Worm (Caenorhabditis elegans): Measurements from ENCODE around the gene asp-12.

Gene asp-12

DNA sequence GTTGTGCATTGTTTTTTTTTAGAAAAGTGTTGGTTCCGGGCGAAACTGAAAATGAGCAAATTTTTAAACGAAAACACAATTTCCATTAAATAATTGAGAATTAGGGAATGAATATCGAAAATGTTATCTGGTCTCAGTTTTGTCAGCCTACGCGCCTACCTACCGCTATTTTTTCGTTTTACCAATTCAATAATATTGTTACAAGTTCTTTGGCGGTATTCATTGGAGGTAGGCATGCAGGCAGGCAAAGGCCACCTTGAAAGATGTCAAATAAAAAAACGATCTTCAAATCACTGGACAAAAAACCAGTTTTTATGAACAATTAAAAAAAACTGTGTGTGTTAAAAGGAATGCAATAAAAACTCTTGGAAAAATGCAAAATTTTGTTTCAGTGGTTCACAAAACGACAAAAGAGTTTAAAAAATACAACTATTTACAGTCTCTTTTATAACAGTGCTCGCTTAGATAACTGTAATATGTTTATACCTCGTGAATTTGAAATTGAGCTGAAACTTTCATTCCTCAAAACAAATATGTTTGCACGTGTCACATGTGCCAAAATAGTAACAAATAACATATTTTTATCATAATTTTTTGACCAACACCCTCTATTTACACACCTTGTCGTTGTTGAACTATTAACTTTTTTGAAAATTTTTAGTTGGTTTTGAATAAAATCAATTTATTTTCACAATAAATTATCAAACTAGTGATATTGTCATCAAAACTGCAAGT is 35.6 kb downstream of the asp-12 start, which contains the start of gene W02D7.11:
TSS of gene W02D7.11 (minus strand) at position 51 of the 735 bp plus-strand sequence.
- TF ChIP-seq B0019.2 (GFP tag; conservative IDR thresholded peaks at IDR 0.05) (no peak), zfh-2 (GFP tag; conservative IDR thresholded peaks at IDR 0.05) (no peak), dox-1 (GFP tag; IDR thresholded peaks at IDR 0.05) (no peak), rec-8 (tag; optimal IDR thresholded peaks at IDR 0.05) (no peak), lag-1 (GFP tag; IDR thresholded peaks at IDR 0.05) (no peak), hlh-12 (tag; optimal IDR thresholded peaks at IDR 0.05) (no peak), F55B11.4 (tag; optimal IDR thresholded peaks at IDR 0.05; ENCODE audit: borderline replicate concordance, insufficient read depth) (no peak), snpc-1.3 (tag; optimal IDR thresholded peaks at IDR 0.05; ENCODE audit: insufficient read depth) (no peak), attf-6 (GFP tag; IDR thresholded peaks at IDR 0.05) (no peak)

DNA sequence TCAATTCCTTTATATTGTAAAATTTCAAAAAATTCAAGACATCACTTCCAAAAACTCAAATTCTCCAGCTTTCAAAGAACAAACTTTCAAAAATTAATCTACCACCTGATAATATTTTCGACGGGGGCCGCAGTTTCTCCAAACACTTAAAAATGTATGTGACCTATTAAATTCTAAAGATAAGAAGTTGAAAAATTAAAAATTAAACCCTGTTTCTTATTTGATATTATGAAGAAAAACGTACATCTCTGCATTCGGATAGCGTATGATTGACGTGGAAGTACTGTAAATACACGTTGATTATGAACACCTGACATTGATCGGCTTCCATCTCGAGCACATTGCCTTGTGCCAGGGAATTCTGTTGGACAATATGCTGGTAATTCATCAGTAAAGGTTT is 36.9 kb downstream of the asp-12 start:
- TF ChIP-seq egrh-3 (GFP tag; IDR thresholded peaks at IDR 0.05) (no peak), madf-10 (tag; optimal IDR thresholded peaks at IDR 0.05) (no peak), Y53G8AR.9 (GFP tag; conservative IDR thresholded peaks at IDR 0.05) (no peak), hlh-26 (GFP tag; conservative IDR thresholded peaks at IDR 0.05) (no peak), nhr-80 (tag; optimal IDR thresholded peaks at IDR 0.05) (peak; percentile 59), die-1 (tag; optimal IDR thresholded peaks at IDR 0.05) (no peak), zfh-2 (GFP tag; conservative IDR thresholded peaks at IDR 0.05) (no peak), madf-8 (GFP tag; conservative IDR thresholded peaks at IDR 0.05) (no peak), lsy-27 (tag; optimal IDR thresholded peaks at IDR 0.05; ENCODE audit: borderline replicate concordance, insufficient read depth) (no peak), let-526 (GFP tag; IDR thresholded peaks at IDR 0.05) (peak; percentile 24; the same call in 1 of the 2 replicates), lin-26 (GFP tag; IDR thresholded peaks at IDR 0.05) (no peak), Y67H2A.10 (GFP tag; conservative IDR thresholded peaks at IDR 0.05) (no peak), ceh-40 (GFP tag; IDR thresholded peaks at IDR 0.05) (no peak), mxl-1 (tag; optimal IDR thresholded peaks at IDR 0.05) (no peak)

ce11 chrV:8306366-8306765 is 37.4 kb downstream of the asp-12 start, which contains the start of gene W02D7.8:
Gene W02D7.8, minus strand, starts transcription at chrV:8306466.
- TF ChIP-seq nfya-2 (GFP tag; IDR thresholded peaks at IDR 0.05) (no peak), hrde-1 (tag; optimal IDR thresholded peaks at IDR 0.05; ENCODE audit: borderline replicate concordance) (no peak), ztf-3 (GFP tag; optimal IDR thresholded peaks at IDR 0.05) (no peak), nhr-27 (tag; optimal IDR thresholded peaks at IDR 0.05) (no peak), F55B11.4 (tag; optimal IDR thresholded peaks at IDR 0.05; ENCODE audit: borderline replicate concordance, insufficient read depth) (no peak), let-526 (GFP tag; IDR thresholded peaks at IDR 0.05) (no peak), K11D2.4 (GFP tag; IDR thresholded peaks at IDR 0.05) (no peak), him-1 (tag; optimal IDR thresholded peaks at IDR 0.05) (no peak), ztf-18 (tag; optimal IDR thresholded peaks at IDR 0.05) (no peak), hmg-1.2 (GFP tag; IDR thresholded peaks at IDR 0.05) (no peak), Y53F4B.3 (GFP tag; IDR thresholded peaks at IDR 0.05) (no peak), pbrm-1 (GFP tag; IDR thresholded peaks at IDR 0.05) (no peak), ztf-28 (GFP tag; IDR thresholded peaks at IDR 0.05) (no peak), chd-7 (tag; optimal IDR thresholded peaks at IDR 0.05) (no peak), mes-4 (tag; optimal IDR thresholded peaks at IDR 0.05) (no peak), ceh-40 (GFP tag; IDR thresholded peaks at IDR 0.05) (no peak)

Data from whole organism, young adult.